Worm (Caenorhabditis elegans) whole organism, young adult: ENCODE results near the gene F40G9.17.
"Not testable (repeated sequence)": the region's sequence is repeated elsewhere in the genome, so short reads cannot be mapped to it uniquely, and the experiment has no call there.

ENCODE experiments used
- B0336.3 ChIP-seq: fragments of 200-800 bp; sonication (Bioruptor generic); IDR thresholded peaks from 2 replicates; pipeline ENCODE4 v1.3.6; 2022; ENCODE audit warnings: missing genetic modification characterization, missing compliant biosample characterization
- F22D6.2 ChIP-seq: sonication (generic microtip); optimal IDR thresholded peaks from 2 replicates; lab custom pipeline; 2016; ENCODE audit warnings: mild to moderate bottlenecking, missing genetic modification characterization, missing compliant biosample characterization
- F23B12.7 ChIP-seq: sonication (generic microtip); optimal IDR thresholded peaks from 2 replicates; lab custom pipeline; 2017; ENCODE audit warnings: missing genetic modification characterization, mild to moderate bottlenecking, missing compliant biosample characterization, antibody characterized with exemption, moderate library complexity; ENCODE audit not compliant: insufficient read depth
- ama-1 ChIP-seq, 3 experiments: fragments of 150-350 bp in 1 of 3; sonication (generic microtip) in 2 of 3; optimal IDR thresholded peaks; 2 replicates each; lab custom pipeline; 2014 to 2018; ENCODE audit warnings: missing biosample characterization in 2 of 3, missing genetic modification characterization in 2 of 3, missing genetic modification reagents in 2 of 3
- die-1 ChIP-seq: sonication (generic microtip); optimal IDR thresholded peaks from 2 replicates; lab custom pipeline; 2016; ENCODE audit warnings: missing genotype, mild to moderate bottlenecking, missing genetic modification characterization, missing compliant biosample characterization
- ets-4 ChIP-seq: fragments of 200-800 bp; sonication (Bioruptor generic); optimal IDR thresholded peaks from 2 replicates; lab custom pipeline; 2018; ENCODE audit warnings: mild to moderate bottlenecking, missing genetic modification characterization, missing compliant biosample characterization
- nhr-179 ChIP-seq: sonication (generic microtip); optimal IDR thresholded peaks from 2 replicates; lab custom pipeline; 2016; ENCODE audit warnings: mild to moderate bottlenecking, missing genetic modification characterization, missing compliant biosample characterization
- pha-4 ChIP-seq: fragments of 150-350 bp; sonication (generic microtip); optimal IDR thresholded peaks from 2 replicates; lab custom pipeline; 2014; ENCODE audit warnings: missing biosample characterization, missing genetic modification reagents, missing genetic modification characterization
- snpc-3.4 ChIP-seq: sonication (generic microtip); optimal IDR thresholded peaks from 2 replicates; lab custom pipeline; 2017; ENCODE audit warnings: missing genetic modification characterization, mild to moderate bottlenecking, missing compliant biosample characterization, antibody characterized with exemption, moderate library complexity, missing genotype, missing genetic modification reagents
- unc-130 ChIP-seq: sonication (generic microtip); optimal IDR thresholded peaks from 2 replicates; lab custom pipeline; 2016; ENCODE audit warnings: missing genetic modification reagents, missing genetic modification characterization, missing compliant biosample characterization
- unc-62 ChIP-seq: fragments of 150-350 bp; optimal IDR thresholded peaks from 2 replicates; lab custom pipeline; 2014; ENCODE audit warnings: missing biosample characterization, missing genetic modification reagents, missing genetic modification characterization

- not testable (repeated sequence) for TF ChIP-seq unc-130 (GFP tag; lab: Kevin White, UChicago); B0336.3 (GFP tag; lab: Robert Waterston, UW); ama-1 (optimal IDR thresholded peaks at IDR 0.05; lab: Kevin White, UChicago); ama-1 (GFP tag; optimal IDR thresholded peaks at IDR 0.05; lab: Kevin White, UChicago); unc-62 (GFP tag; lab: Kevin White, UChicago); die-1 (tag; lab: Kevin White, UChicago); snpc-3.4 (tag; lab: Kevin White, UChicago); F23B12.7 (tag; lab: Kevin White, UChicago); ets-4; nhr-179; F22D6.2 (tag; lab: Kevin White, UChicago); pha-4 (tag; lab: Kevin White, UChicago)
Measured at ce11 chrIII:168376-168775, 25.9 kb upstream of the F40G9.17 start.
